Worm (Caenorhabditis elegans): ENCODE measurements around the gene tag-266.

DNA sequence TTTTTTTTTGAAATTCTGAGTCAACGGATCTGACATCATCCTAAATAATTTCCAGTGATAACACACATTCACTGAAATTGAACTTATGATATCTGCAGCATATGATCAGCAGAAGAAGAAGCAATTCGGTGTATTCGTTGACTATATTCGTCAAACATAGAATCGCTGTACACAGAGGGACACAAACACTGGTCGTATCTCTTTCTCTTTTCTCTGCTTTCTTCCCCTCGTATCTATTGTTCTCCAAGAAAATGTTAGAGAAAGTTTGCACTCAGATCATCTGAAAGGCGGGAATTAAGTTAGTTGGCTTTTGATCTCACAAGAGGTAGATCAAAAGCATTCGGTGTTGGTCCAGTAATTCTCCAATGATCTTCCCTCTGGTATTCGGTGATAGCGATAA, 10.5 kb upstream of the tag-266 start:
- TF ChIP-seq med-1 (GFP tag; optimal IDR thresholded peaks at IDR 0.05; ENCODE audit: insufficient read depth) (no peak), klf-2 (GFP tag; conservative IDR thresholded peaks at IDR 0.05) (no peak), ztf-29 (GFP tag; IDR thresholded peaks at IDR 0.05) (no peak), flt-1 (GFP tag; IDR thresholded peaks at IDR 0.05) (no peak)
